Worm (Caenorhabditis elegans) whole organism, L3 larva: Measurements from ENCODE around the gene srh-45.
"Not testable (repeated sequence)": the region's sequence is repeated elsewhere in the genome, so short reads cannot be mapped to it uniquely, and the experiment has no call there.

ENCODE experiments used
- R02D3.7 ChIP-seq: fragments of 150-350 bp; optimal IDR thresholded peaks from 2 replicates; lab custom pipeline; 2014; ENCODE audit warnings: missing biosample characterization, missing genetic modification characterization
- ZK546.5 ChIP-seq: sonication (generic microtip); optimal IDR thresholded peaks from 2 replicates; lab custom pipeline; 2017; ENCODE audit warnings: missing biosample characterization, missing genetic modification characterization
- ceh-28 ChIP-seq: fragments of 150-350 bp; optimal IDR thresholded peaks from 2 replicates; lab custom pipeline; 2014; ENCODE audit warnings: missing biosample characterization, missing genetic modification reagents, missing genetic modification characterization
- ceh-82 ChIP-seq: fragments of 150-350 bp; optimal IDR thresholded peaks from 2 replicates; lab custom pipeline; 2014; ENCODE audit warnings: missing biosample characterization, missing genetic modification characterization
- ceh-9 ChIP-seq: sonication (generic microtip); optimal IDR thresholded peaks from 2 replicates; lab custom pipeline; 2018; ENCODE audit warnings: missing biosample characterization, missing genetic modification characterization
- daf-12 ChIP-seq: fragments of 150-350 bp; optimal IDR thresholded peaks from 2 replicates; lab custom pipeline; 2014; ENCODE audit warnings: missing biosample characterization, missing genetic modification reagents, missing genetic modification characterization
- egl-27 ChIP-seq: sonication (generic microtip); optimal IDR thresholded peaks from 4 replicates; lab custom pipeline; 2017; ENCODE audit warnings: missing biosample characterization, missing genetic modification reagents, missing genetic modification characterization
- elt-1 ChIP-seq: fragments of 150-350 bp; optimal IDR thresholded peaks from 2 replicates; lab custom pipeline; 2014; ENCODE audit warnings: missing biosample characterization, missing genetic modification characterization
- elt-3 ChIP-seq, 3 experiments: fragments of 150-350 bp in 1 of 3; sonication (generic microtip) in 2 of 3; optimal IDR thresholded peaks; 2 replicates in 2 of 3; 4 replicates in 1 of 3; lab custom pipeline; 2014 to 2017; ENCODE audit warnings: missing biosample characterization in 3 of 3, missing genetic modification characterization in 3 of 3
- eor-1 ChIP-seq, 2 experiments: fragments of 150-350 bp; optimal IDR thresholded peaks; 2 replicates each; lab custom pipeline; 2014 to 2018; ENCODE audit warnings: missing biosample characterization in 2 of 2, missing genetic modification characterization in 2 of 2
- fkh-10 ChIP-seq: sonication (generic microtip); optimal IDR thresholded peaks from 2 replicates; lab custom pipeline; 2017; ENCODE audit warnings: missing biosample characterization, missing genetic modification reagents, missing genetic modification characterization
- fkh-2 ChIP-seq: fragments of 150-350 bp; optimal IDR thresholded peaks from 2 replicates; lab custom pipeline; 2014; ENCODE audit warnings: missing biosample characterization, missing genetic modification reagents, missing genetic modification characterization
- fos-1 ChIP-seq: fragments of 150-350 bp; optimal IDR thresholded peaks from 2 replicates; lab custom pipeline; 2014; ENCODE audit warnings: missing biosample characterization, missing genetic modification characterization
- hmg-11 ChIP-seq: sonication (generic microtip); optimal IDR thresholded peaks from 2 replicates; lab custom pipeline; 2016; ENCODE audit warnings: missing genetic modification characterization, missing compliant biosample characterization
- jun-1 ChIP-seq: fragments of 150-350 bp; optimal IDR thresholded peaks from 2 replicates; lab custom pipeline; 2014; ENCODE audit warnings: missing biosample characterization, missing genetic modification reagents, missing genetic modification characterization
- lin-15B ChIP-seq: fragments of 150-350 bp; optimal IDR thresholded peaks from 2 replicates; lab custom pipeline; 2014; ENCODE audit warnings: missing biosample characterization, missing genetic modification characterization
- lin-39 ChIP-seq: fragments of 150-350 bp; optimal IDR thresholded peaks from 2 replicates; lab custom pipeline; 2018; ENCODE audit warnings: missing biosample characterization, missing genetic modification reagents, missing genetic modification characterization
- lsy-12 ChIP-seq: sonication (generic microtip); optimal IDR thresholded peaks from 2 replicates; lab custom pipeline; 2016; ENCODE audit warnings: mild to moderate bottlenecking, missing genetic modification characterization, missing compliant biosample characterization
- mdl-1 ChIP-seq: fragments of 150-350 bp; optimal IDR thresholded peaks from 2 replicates; lab custom pipeline; 2014; ENCODE audit warnings: missing biosample characterization, missing genetic modification characterization
- mml-1 ChIP-seq: fragments of 150-350 bp; sonication (generic microtip); optimal IDR thresholded peaks from 3 replicates; lab custom pipeline; 2014; ENCODE audit warnings: missing biosample characterization, missing genetic modification characterization
- nfya-1 ChIP-seq: sonication (generic microtip); optimal IDR thresholded peaks from 2 replicates; lab custom pipeline; 2017; ENCODE audit warnings: missing genetic modification characterization, mild to moderate bottlenecking, missing compliant biosample characterization, antibody characterized with exemption, moderate library complexity; ENCODE audit not compliant: insufficient read depth
- nhr-11 ChIP-seq: fragments of 150-350 bp; optimal IDR thresholded peaks from 2 replicates; lab custom pipeline; 2014; ENCODE audit warnings: missing biosample characterization, missing genetic modification characterization
- nhr-23 ChIP-seq: fragments of 150-350 bp; optimal IDR thresholded peaks from 2 replicates; lab custom pipeline; 2014; ENCODE audit warnings: missing biosample characterization, missing genetic modification reagents, missing genetic modification characterization
- nhr-237 ChIP-seq: fragments of 150-350 bp; optimal IDR thresholded peaks from 2 replicates; lab custom pipeline; 2014; ENCODE audit warnings: missing biosample characterization, missing genetic modification characterization
- nhr-28 ChIP-seq: fragments of 150-350 bp; optimal IDR thresholded peaks from 2 replicates; lab custom pipeline; 2014; ENCODE audit warnings: missing biosample characterization, missing genetic modification characterization
- nhr-43 ChIP-seq: sonication (generic microtip); optimal IDR thresholded peaks from 2 replicates; lab custom pipeline; 2016; ENCODE audit warnings: mild to moderate bottlenecking, missing genetic modification characterization, missing compliant biosample characterization; ENCODE audit not compliant: poor library complexity, severe bottlenecking
- nhr-76 ChIP-seq: fragments of 150-350 bp; sonication (generic microtip); optimal IDR thresholded peaks from 5 replicates; lab custom pipeline; 2014; ENCODE audit warnings: missing biosample characterization, missing genetic modification characterization
- nhr-77 ChIP-seq: fragments of 150-350 bp; optimal IDR thresholded peaks from 2 replicates; lab custom pipeline; 2014; ENCODE audit warnings: missing biosample characterization, missing genetic modification characterization
- pha-4 ChIP-seq: fragments of 150-350 bp; optimal IDR thresholded peaks from 2 replicates; lab custom pipeline; 2014; ENCODE audit warnings: missing biosample characterization, missing genetic modification reagents, missing genetic modification characterization
- pqm-1 ChIP-seq: fragments of 150-350 bp; optimal IDR thresholded peaks from 2 replicates; lab custom pipeline; 2017; ENCODE audit warnings: missing biosample characterization, missing genetic modification characterization, inconsistent platforms
- sea-2 ChIP-seq: fragments of 150-350 bp; sonication (generic microtip); optimal IDR thresholded peaks from 4 replicates; lab custom pipeline; 2014; ENCODE audit warnings: missing biosample characterization, missing genetic modification reagents, missing genetic modification characterization
- skn-1 ChIP-seq: fragments of 150-350 bp; optimal IDR thresholded peaks from 2 replicates; lab custom pipeline; 2014; ENCODE audit warnings: missing biosample characterization, missing genetic modification characterization
- snpc-4 ChIP-seq: fragments of 150-350 bp; optimal IDR thresholded peaks from 2 replicates; lab custom pipeline; 2014; ENCODE audit warnings: missing biosample characterization, missing genetic modification characterization
- tbx-2 ChIP-seq: sonication (generic microtip); optimal IDR thresholded peaks from 2 replicates; lab custom pipeline; 2016; ENCODE audit warnings: mild to moderate bottlenecking, missing genetic modification characterization, missing compliant biosample characterization
- unc-39 ChIP-seq: sonication (generic microtip); optimal IDR thresholded peaks from 4 replicates; lab custom pipeline; 2017; ENCODE audit warnings: missing biosample characterization, missing genetic modification characterization
- unc-62 ChIP-seq: fragments of 150-350 bp; sonication (generic microtip); optimal IDR thresholded peaks from 4 replicates; lab custom pipeline; 2014; ENCODE audit warnings: missing biosample characterization, missing genetic modification reagents, missing genetic modification characterization
- zag-1 ChIP-seq: fragments of 150-350 bp; optimal IDR thresholded peaks from 2 replicates; lab custom pipeline; 2014; ENCODE audit warnings: missing biosample characterization, missing genetic modification characterization
- ztf-11 ChIP-seq: fragments of 150-350 bp; optimal IDR thresholded peaks from 2 replicates; lab custom pipeline; 2014; ENCODE audit warnings: missing biosample characterization, missing genetic modification characterization
- ztf-4 ChIP-seq: fragments of 150-350 bp; optimal IDR thresholded peaks from 2 replicates; lab custom pipeline; 2014; ENCODE audit warnings: missing biosample characterization, missing genetic modification characterization

srh-45 gene

DNA sequence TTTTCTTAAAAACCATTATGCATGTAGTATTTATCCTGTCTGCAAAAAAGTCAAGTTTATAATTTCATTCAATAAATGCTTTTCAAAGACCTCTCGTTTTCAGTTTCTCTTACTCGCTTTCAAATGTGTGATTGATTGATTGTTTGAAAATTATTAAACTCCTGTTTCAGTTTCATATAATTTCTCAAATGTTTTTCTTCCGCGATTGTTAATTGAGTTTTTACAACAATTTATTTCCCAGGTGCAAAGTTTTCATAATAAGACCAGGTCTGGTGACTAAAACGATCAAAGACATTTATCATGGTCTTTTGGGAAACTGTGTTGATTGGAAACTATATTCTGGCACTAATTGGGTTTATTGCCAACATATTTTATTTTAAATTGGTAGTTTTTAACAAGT is 10.4 kb downstream of the srh-45 start, which contains the start of gene T03F7.6:
TSS of gene T03F7.6 (plus strand) at position 301 of the 400 bp plus-strand sequence.
- TF ChIP-seq lin-39 (no peak), nhr-28 (tag; lab: Kevin White, UChicago) (no peak)

DNA sequence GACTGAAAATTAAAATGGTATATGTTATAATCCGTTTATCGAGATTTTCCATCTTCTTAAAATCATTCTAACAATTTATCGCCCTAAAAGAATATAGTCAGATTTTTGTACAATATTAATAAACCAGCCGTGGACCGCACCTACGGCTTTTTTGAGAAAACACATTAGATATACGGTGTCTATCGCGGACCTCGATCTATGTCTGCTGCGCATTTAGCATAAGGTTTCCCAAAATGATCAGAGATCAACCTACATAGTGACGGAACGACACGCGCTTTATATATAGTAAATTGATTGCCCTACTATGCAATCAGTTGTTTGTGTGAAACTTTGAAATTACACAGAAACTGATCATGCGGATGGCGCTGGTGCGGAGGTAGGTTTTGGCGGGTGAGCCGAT is 12.1 kb downstream of the srh-45 start:
- TF ChIP-seq mml-1 (no peak), ztf-11 (tag; lab: Kevin White, UChicago) (no peak), daf-12 (tag; lab: Kevin White, UChicago) (no peak), lsy-12 (tag; lab: Kevin White, UChicago) (no peak), ceh-28 (tag; lab: Kevin White, UChicago) (no peak), pha-4 (tag; lab: Kevin White, UChicago) (no peak), unc-62 (GFP tag; lab: Kevin White, UChicago) (no peak), tbx-2 (no peak), egl-27 (tag; lab: Kevin White, UChicago) (no peak), ztf-4 (tag; lab: Kevin White, UChicago) (no peak), elt-1 (tag; lab: Kevin White, UChicago) (no peak), fos-1 (tag; lab: Kevin White, UChicago) (no peak), unc-39 (tag; lab: Kevin White, UChicago) (no peak), zag-1 (tag; lab: Kevin White, UChicago) (no peak), lin-39 (no peak), elt-3 (tag; optimal IDR thresholded peaks at IDR 0.05; lab: Kevin White, UChicago) (no peak), ceh-82 (no peak), skn-1 (no peak)

DNA sequence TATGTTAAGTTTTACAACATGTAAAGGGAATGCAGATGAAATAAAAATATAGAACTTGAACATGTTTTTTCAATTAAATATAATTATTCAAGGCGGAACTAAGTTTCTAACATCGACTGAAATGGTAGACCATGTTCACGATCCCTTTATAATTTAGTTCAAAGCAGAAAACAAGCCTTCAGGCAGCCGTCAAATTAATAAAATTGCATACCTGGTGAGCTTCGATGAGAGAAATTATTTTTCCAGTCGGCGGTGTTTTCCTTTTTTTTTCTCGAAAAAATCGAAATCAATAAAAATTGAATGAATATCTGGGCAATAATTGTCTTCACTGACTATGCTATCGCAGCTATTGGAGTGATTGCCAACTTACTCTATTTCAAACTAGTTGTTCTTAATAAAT is 13.9 kb downstream of the srh-45 start, which contains the start of gene C03E10.1:
TSS of gene C03E10.1 (plus strand) at position 301 of the 400 bp plus-strand sequence.
- TF ChIP-seq hmg-11 (tag; lab: Kevin White, UChicago) (no peak), nhr-43 (tag; lab: Kevin White, UChicago) (no peak), fkh-10 (GFP tag; lab: Kevin White, UChicago) (no peak)

DNA sequence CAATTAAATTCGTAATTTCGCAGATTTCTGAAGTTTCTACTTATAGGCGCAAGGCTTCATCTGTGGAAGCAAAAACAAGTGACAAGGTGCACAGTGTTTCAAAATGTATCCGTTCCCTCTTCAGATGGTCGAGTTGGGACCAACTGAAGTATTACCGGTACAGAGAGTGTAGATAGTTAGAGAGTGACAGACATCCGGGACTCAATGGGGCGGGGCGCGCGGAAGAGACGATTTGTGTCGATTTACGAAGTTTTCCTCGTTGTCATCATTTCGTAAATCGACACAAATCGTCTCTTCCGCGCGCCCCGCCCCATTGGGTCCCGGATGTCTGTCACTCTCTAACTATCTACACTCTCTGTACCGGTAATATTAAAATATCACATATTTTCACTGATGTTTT is 18.7 kb downstream of the srh-45 start, which contains the start of gene C03E10.3:
TSS of gene C03E10.3 (plus strand) at position 301 of the 400 bp plus-strand sequence.
- not testable (repeated sequence) for TF ChIP-seq nhr-28, nhr-23, fkh-2 (tag; lab: Kevin White, UChicago)
- TF ChIP-seq, all 47 proteins: peak for 0; not testable (repeated sequence) for 47

DNA sequence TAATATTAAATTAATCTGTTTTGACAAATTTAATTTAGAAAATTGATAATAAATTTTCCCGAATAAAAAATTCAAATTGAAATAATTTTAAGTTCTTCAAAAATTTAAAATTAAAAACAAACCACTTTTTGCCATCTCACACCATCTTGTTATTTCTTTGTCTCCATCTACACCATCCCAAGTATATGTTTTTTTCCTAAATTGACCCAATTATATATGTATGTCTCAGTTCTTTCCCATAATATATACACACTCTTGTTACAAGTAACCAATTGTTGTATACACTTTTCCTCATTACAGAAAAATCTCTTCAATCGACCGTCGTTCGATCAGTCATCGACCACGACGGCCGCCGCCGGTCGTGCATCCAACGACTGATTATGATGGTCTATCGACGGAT is 22.5 kb downstream of the srh-45 start, which contains the start of gene gly-20:
TSS of gene gly-20 (plus strand) at position 301 of the 400 bp plus-strand sequence.
- TF ChIP-seq nhr-11 (tag; lab: Kevin White, UChicago) (no peak), ztf-11 (tag; lab: Kevin White, UChicago) (no peak), ceh-82 (no peak), nhr-76 (tag; lab: Kevin White, UChicago) (no peak), unc-39 (tag; lab: Kevin White, UChicago) (no peak), elt-1 (tag; lab: Kevin White, UChicago) (no peak)

DNA sequence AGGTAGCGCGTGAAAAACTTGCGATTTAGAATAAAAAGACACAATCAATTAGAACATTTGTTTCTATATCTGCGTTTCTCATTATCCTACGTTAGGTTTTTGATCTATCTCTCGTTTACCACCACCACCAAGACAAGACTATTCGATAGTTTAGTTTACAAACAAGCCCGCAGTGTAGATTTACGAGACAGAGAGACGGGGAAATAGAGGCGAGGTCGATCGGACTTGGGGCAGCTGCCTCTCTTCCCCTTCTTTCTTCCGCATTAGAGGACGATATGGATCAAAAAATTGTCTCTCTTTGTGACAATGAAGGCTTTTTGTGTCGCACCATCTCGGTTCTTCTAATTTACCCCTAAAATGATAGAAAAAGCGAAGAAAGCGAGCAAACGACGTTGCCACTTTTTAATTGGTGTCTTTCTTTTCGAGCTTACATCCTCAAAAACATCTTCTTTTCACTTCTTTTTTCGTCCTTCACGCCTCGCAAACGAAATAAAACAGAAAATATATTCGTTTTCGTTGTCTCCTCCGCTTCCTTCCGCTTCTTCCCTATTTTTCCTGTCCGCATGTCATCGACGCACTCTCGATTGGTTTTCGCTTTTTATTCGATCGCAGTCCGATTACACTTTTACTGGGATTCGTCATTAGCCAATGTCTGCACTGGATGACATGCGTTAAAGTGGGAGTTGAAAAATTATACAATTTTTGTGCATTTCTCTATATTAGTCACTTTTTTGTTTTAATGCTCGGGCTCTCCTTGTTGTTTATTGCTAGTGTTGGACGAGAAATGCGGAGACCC is 23.2 kb downstream of the srh-45 start:
- TF ChIP-seq snpc-4 (tag; lab: Kevin White, UChicago) (no peak), zag-1 (tag; lab: Kevin White, UChicago) (no peak), pqm-1 (tag; lab: Kevin White, UChicago) (no peak), unc-39 (tag; lab: Kevin White, UChicago) (no peak), mdl-1 (tag; lab: Kevin White, UChicago) (no peak), lin-15B (tag; lab: Kevin White, UChicago) (no peak), sea-2 (GFP tag; lab: Kevin White, UChicago) (no peak), R02D3.7 (tag; lab: Kevin White, UChicago) (peak; percentile 28), skn-1 (no peak), nfya-1 (tag; lab: Kevin White, UChicago) (no peak), lsy-12 (tag; lab: Kevin White, UChicago) (no peak), tbx-2 (no peak), pha-4 (tag; lab: Kevin White, UChicago) (peak; percentile 39), nhr-76 (tag; lab: Kevin White, UChicago) (no peak), ceh-82 (no peak), ZK546.5 (tag; lab: Kevin White, UChicago) (no peak), fkh-10 (GFP tag; lab: Kevin White, UChicago) (no peak), ztf-4 (tag; lab: Kevin White, UChicago) (no peak), jun-1 (no peak), ztf-11 (tag; lab: Kevin White, UChicago) (no peak), eor-1 (tag; optimal IDR thresholded peaks at IDR 0.05; lab: Kevin White, UChicago) (no peak), nhr-11 (tag; lab: Kevin White, UChicago) (no peak), ceh-9 (tag; lab: Kevin White, UChicago) (no peak), ceh-28 (tag; lab: Kevin White, UChicago) (peak; percentile 49), nhr-77 (tag; lab: Kevin White, UChicago) (no peak), daf-12 (tag; lab: Kevin White, UChicago) (no peak), nhr-237 (tag; lab: Kevin White, UChicago) (no peak)
